Worm (Caenorhabditis elegans) whole organism, L4/young adult: ENCODE data around the gene srlf-11.

Experiments used
- W03F9.2 ChIP-seq: fragments of 150-350 bp; optimal IDR thresholded peaks from 2 replicates; lab custom pipeline; 2014; ENCODE audit warnings: missing biosample characterization, missing genetic modification characterization
- dao-5 ChIP-seq: sonication (generic microtip); optimal IDR thresholded peaks from 2 replicates; lab custom pipeline; 2016; ENCODE audit warnings: missing genotype, missing genetic modification characterization, moderate library complexity, missing compliant biosample characterization

DNA sequence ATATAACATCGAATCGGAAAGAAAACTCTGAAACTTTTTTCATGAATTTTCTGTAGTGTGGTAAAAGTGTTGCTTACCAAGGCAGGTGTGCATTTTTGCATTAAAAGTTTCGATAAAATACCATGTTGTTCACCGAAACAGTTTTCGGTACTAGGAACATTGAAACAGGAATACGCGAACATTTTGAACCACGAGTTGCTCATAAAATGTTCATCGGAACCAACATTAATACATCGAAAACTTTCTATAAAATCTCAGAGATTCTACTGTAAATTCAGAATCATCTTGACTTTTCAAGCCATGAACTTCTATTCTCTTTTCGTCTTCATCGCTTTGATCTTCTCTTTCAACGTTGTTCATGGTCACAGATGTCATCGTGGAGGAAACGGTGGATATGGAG is 5.6 kb downstream of the srlf-11 start, which contains the start of gene fipr-15:
- TF ChIP-seq W03F9.2 (tag; lab: Kevin White, UChicago) (no peak), dao-5 (tag; lab: Kevin White, UChicago) (no peak)
